Worm (Caenorhabditis elegans): ENCODE measurements around the gene C17G10.13.
A peak's percentile ranks its signal among the peaks of the same experiment; 100 is the strongest.

Gene C17G10.13

DNA sequence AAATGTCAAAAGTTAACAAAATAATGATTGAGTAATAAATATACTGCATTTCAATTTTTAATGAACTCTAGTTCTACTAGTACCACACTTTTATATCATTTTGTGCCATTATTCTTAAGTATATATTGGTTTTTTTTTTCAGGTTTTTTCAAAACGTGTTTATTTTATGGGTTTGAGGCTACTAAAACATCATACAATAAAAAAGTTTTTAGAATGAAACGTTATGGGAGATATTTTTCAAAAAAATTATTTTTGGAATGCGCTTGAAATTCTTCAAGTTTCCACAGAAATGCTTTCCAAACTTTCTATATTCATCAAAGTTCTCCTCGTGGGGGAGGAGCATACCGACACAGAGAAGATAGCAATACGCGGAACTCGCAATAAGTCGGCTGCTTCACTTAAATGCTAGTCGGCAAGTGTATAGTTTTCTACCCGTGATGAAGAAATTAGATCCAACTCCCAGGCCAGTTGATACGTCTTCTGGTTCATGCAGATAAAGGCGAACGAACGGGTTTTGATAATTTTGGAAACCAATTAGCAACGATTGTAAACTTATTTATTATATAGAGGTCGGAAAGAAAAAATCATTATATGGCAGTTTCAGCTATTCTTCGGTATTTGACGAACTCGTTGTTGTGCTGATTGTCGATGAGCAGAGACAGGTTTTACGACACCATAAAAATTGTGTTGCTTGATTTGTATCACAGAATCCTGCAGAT lies 9.9 kb upstream of the C17G10.13 start, which contains the start of gene C17G10.10:
Gene C17G10.10, minus strand, starts transcription at position 51 of the 719 bp plus-strand sequence.
- no peak for TF ChIP-seq saeg-2 (GFP tag; IDR thresholded peaks at IDR 0.05)
- TF ChIP-seq mxl-3 (GFP tag; optimal IDR thresholded peaks at IDR 0.05): peak; percentile 27
- no peak for TF ChIP-seq ceh-32 (tag; optimal IDR thresholded peaks at IDR 0.05; ENCODE audit: poor library complexity)
- peak; percentile 76 for TF ChIP-seq hlh-11 (tag; optimal IDR thresholded peaks at IDR 0.05)
- TF ChIP-seq cey-2 (tag; optimal IDR thresholded peaks at IDR 0.05; ENCODE audit: borderline replicate concordance, insufficient read depth): no peak
- TF ChIP-seq ces-1 (GFP tag; optimal IDR thresholded peaks at IDR 0.05): no peak
- peak; percentile 75 for TF ChIP-seq snpc-1.2 (GFP tag; IDR thresholded peaks at IDR 0.05)
- TF ChIP-seq T20F7.1 (GFP tag; optimal IDR thresholded peaks at IDR 0.05): peak; percentile 62
- TF ChIP-seq D1046.2 (GFP tag; IDR thresholded peaks at IDR 0.05): no peak
- peak; percentile 39 for TF ChIP-seq unc-130 (GFP tag; optimal IDR thresholded peaks at IDR 0.05)
- peak; percentile 82 for TF ChIP-seq hlh-30 (tag; optimal IDR thresholded peaks at IDR 0.05; ENCODE audit: insufficient read depth)
- TF ChIP-seq ctbp-1 (GFP tag; IDR thresholded peaks at IDR 0.05): no peak
- TF ChIP-seq ceh-62 (tag; optimal IDR thresholded peaks at IDR 0.05): no peak
- peak; percentile 74 for TF ChIP-seq nhr-42 (GFP tag; IDR thresholded peaks at IDR 0.05)
- TF ChIP-seq ceh-44 (GFP tag; IDR thresholded peaks at IDR 0.05): 0 out of 2 replicates have a peak, but pooled peaks have one; percentile 29
- TF ChIP-seq nhr-102 (tag; optimal IDR thresholded peaks at IDR 0.05): peak; percentile 68
- no peak for TF ChIP-seq ZK337.2 (GFP tag; IDR thresholded peaks at IDR 0.05)
- TF ChIP-seq egl-43 (GFP tag; IDR thresholded peaks at IDR 0.05): no peak
- TF ChIP-seq lin-15B (tag; optimal IDR thresholded peaks at IDR 0.05): no peak
- no peak for TF ChIP-seq skn-1 (tag; optimal IDR thresholded peaks at IDR 0.05)
- no peak for TF ChIP-seq vab-7 (GFP tag; IDR thresholded peaks at IDR 0.05)
- TF ChIP-seq hmg-1.1 (GFP tag; IDR thresholded peaks at IDR 0.05): peak; percentile 58; the same call in 1 of the 2 replicates
- peak; percentile 33; the same call in 1 of the 2 replicates for TF ChIP-seq lin-1 (GFP tag; IDR thresholded peaks at IDR 0.05)
- peak; percentile 26 for TF ChIP-seq nhr-11 (tag; optimal IDR thresholded peaks at IDR 0.05)
- TF ChIP-seq lin-13 (GFP tag; optimal IDR thresholded peaks at IDR 0.05): peak; percentile 39
- TF ChIP-seq gei-8 (GFP tag; optimal IDR thresholded peaks at IDR 0.05): no peak
- no peak for TF ChIP-seq nhr-10 (tag; optimal IDR thresholded peaks at IDR 0.05)
- peak; percentile 88; the same call in 1 of the 2 replicates for TF ChIP-seq T26A8.4 (GFP tag; IDR thresholded peaks at IDR 0.05)
- peak; percentile 35 to 79 for TF ChIP-seq daf-16 (GFP tag; optimal IDR thresholded peaks at IDR 0.05)
- TF ChIP-seq daf-16 (tag; optimal IDR thresholded peaks at IDR 0.05): peak; percentile 82
- peak; percentile 53 for TF ChIP-seq nhr-6 (tag; optimal IDR thresholded peaks at IDR 0.05)
- peak; percentile 24 for TF ChIP-seq F10B5.3 (tag; optimal IDR thresholded peaks at IDR 0.05)
- no peak for TF ChIP-seq nhr-237 (tag; optimal IDR thresholded peaks at IDR 0.05)
- TF ChIP-seq ceh-82 (tag; optimal IDR thresholded peaks at IDR 0.05): no peak
- no peak for TF ChIP-seq dmd-8 (GFP tag; IDR thresholded peaks at IDR 0.05)
- TF ChIP-seq php-3 (GFP tag; IDR thresholded peaks at IDR 0.05): no peak
- TF ChIP-seq F44E2.7 (GFP tag; IDR thresholded peaks at IDR 0.05): no peak
- no peak for TF ChIP-seq zip-2 (tag; optimal IDR thresholded peaks at IDR 0.05)
- peak; percentile 59 for TF ChIP-seq nhr-111 (GFP tag; optimal IDR thresholded peaks at IDR 0.05)
- TF ChIP-seq tag-97 (GFP tag; IDR thresholded peaks at IDR 0.05): no peak
- no peak for TF ChIP-seq unc-62 (GFP tag; optimal IDR thresholded peaks at IDR 0.05 in 1 of 2)
- TF ChIP-seq unc-62 (tag; optimal IDR thresholded peaks at IDR 0.05): no peak
- TF ChIP-seq mep-1 (tag; optimal IDR thresholded peaks at IDR 0.05): peak; percentile 67
- no peak; the same call in 1 of the 2 replicates for TF ChIP-seq daf-19 (GFP tag; conservative IDR thresholded peaks at IDR 0.05)
- TF ChIP-seq unc-39 (tag; optimal IDR thresholded peaks at IDR 0.05): no peak
- TF ChIP-seq dpl-1 (GFP tag; optimal IDR thresholded peaks at IDR 0.05): peak; percentile 36
- peak; percentile 78 for TF ChIP-seq duxl-1 (tag; optimal IDR thresholded peaks at IDR 0.05; ENCODE audit: poor library complexity)
- peak; percentile 50 for TF ChIP-seq pha-4 (GFP tag; IDR thresholded peaks at IDR 0.05)
- TF ChIP-seq pha-4 (tag; optimal IDR thresholded peaks at IDR 0.05): peak; percentile 6
- no peak for TF ChIP-seq fos-1 (tag; optimal IDR thresholded peaks at IDR 0.05)
- no peak for TF ChIP-seq aly-2 (tag; optimal IDR thresholded peaks at IDR 0.05)

Measured in whole organism, L4 larva.